Fruit fly (Drosophila melanogaster) whole organism, embryonic: ENCODE results near the gene CG14511.

Experiments
- ATbp ChIP-seq: fragments of 200-800 bp; sonication (Bioruptor generic); optimal IDR thresholded peaks from 2 replicates; lab custom pipeline; 2017; ENCODE audit warnings: missing biosample characterization, mild to moderate bottlenecking, missing genetic modification characterization, missing genetic modification reagents
- Adf1 ChIP-seq: fragments of 200-800 bp; sonication (Bioruptor generic); IDR thresholded peaks from 2 replicates; pipeline ENCODE4 v1.3.6; 2022; ENCODE audit warnings: missing biosample characterization, missing genetic modification characterization
- C15 ChIP-seq: fragments of 200-800 bp; sonication (Bioruptor generic); IDR thresholded peaks from 3 replicates; pipeline ENCODE4 v1.3.6; 2022; ENCODE audit warnings: missing biosample characterization, missing genetic modification characterization
- CG10209 ChIP-seq: fragments of 200-800 bp; sonication (Bioruptor generic); optimal IDR thresholded peaks from 3 replicates; lab custom pipeline; 2017; ENCODE audit warnings: missing biosample characterization, mild to moderate bottlenecking, missing genetic modification characterization, missing genetic modification reagents
- CG10321 ChIP-seq: fragments of 200-800 bp; sonication (Bioruptor generic); IDR thresholded peaks from 2 replicates; pipeline ENCODE4 v1.3.6; 2022; ENCODE audit warnings: missing biosample characterization, missing genetic modification characterization
- CG10959 ChIP-seq: fragments of 200-800 bp; sonication (Bioruptor generic); IDR thresholded peaks from 2 replicates; pipeline ENCODE4 v1.3.6; 2022; ENCODE audit warnings: missing biosample characterization, missing genetic modification characterization
- CG11723 ChIP-seq: fragments of 200-800 bp; sonication (Bioruptor generic); optimal IDR thresholded peaks from 2 replicates; lab custom pipeline; 2017; ENCODE audit warnings: missing biosample characterization, mild to moderate bottlenecking, missing genetic modification characterization
- CG12071 ChIP-seq: fragments of 200-800 bp; sonication (Bioruptor generic); optimal IDR thresholded peaks from 3 replicates; lab custom pipeline; 2018; ENCODE audit warnings: missing biosample characterization, mild to moderate bottlenecking, missing genetic modification characterization
- CG13894 ChIP-seq: fragments of 200-800 bp; sonication (Bioruptor generic); optimal IDR thresholded peaks from 3 replicates; lab custom pipeline; 2018; ENCODE audit warnings: missing biosample characterization, mild to moderate bottlenecking, missing genetic modification characterization, moderate library complexity
- CG14441 ChIP-seq: fragments of 200-800 bp; sonication (Bioruptor generic); IDR thresholded peaks from 2 replicates; pipeline ENCODE4 v1.3.6; 2022; ENCODE audit warnings: missing biosample characterization, missing genetic modification characterization
- CG17568 ChIP-seq: fragments of 200-800 bp; sonication (Bioruptor generic); optimal IDR thresholded peaks from 2 replicates; lab custom pipeline; 2018; ENCODE audit warnings: missing biosample characterization, mild to moderate bottlenecking, missing genetic modification characterization, moderate library complexity
- CG17802 ChIP-seq: fragments of 200-800 bp; sonication (Bioruptor generic); optimal IDR thresholded peaks from 2 replicates; lab custom pipeline; 2018; ENCODE audit warnings: missing biosample characterization, mild to moderate bottlenecking, missing genetic modification characterization, moderate library complexity
- CG2116 ChIP-seq: fragments of 200-800 bp; sonication (Bioruptor generic); optimal IDR thresholded peaks from 3 replicates; lab custom pipeline; 2018; ENCODE audit warnings: missing biosample characterization, mild to moderate bottlenecking, missing genetic modification characterization
- CG2875 ChIP-seq: fragments of 200-800 bp; sonication (Bioruptor generic); optimal IDR thresholded peaks from 2 replicates; lab custom pipeline; 2017; ENCODE audit warnings: missing biosample characterization, mild to moderate bottlenecking, missing genetic modification characterization, missing genetic modification reagents
- CG30403 ChIP-seq: fragments of 200-800 bp; sonication (Bioruptor generic); optimal IDR thresholded peaks from 3 replicates; lab custom pipeline; 2016; ENCODE audit warnings: missing biosample characterization, missing genetic modification characterization
- CG31224 ChIP-seq: fragments of 200-800 bp; sonication (Bioruptor generic); IDR thresholded peaks from 2 replicates; pipeline ENCODE4 v1.3.6; 2022; ENCODE audit warnings: missing biosample characterization, missing genetic modification characterization
- CG31365 ChIP-seq: fragments of 200-800 bp; sonication (Bioruptor generic); optimal IDR thresholded peaks from 2 replicates; lab custom pipeline; 2018; ENCODE audit warnings: missing biosample characterization, mild to moderate bottlenecking, missing genetic modification characterization
- CG32772 ChIP-seq: fragments of 200-800 bp; sonication (Bioruptor generic); IDR thresholded peaks from 2 replicates; pipeline ENCODE4 v1.3.6; 2022; ENCODE audit warnings: missing biosample characterization, missing genetic modification characterization
- CG34422 ChIP-seq: fragments of 200-800 bp; sonication (Bioruptor generic); IDR thresholded peaks from 3 replicates; pipeline ENCODE4 v1.3.6; 2022; ENCODE audit warnings: missing biosample characterization, missing genetic modification characterization
- CG5245 ChIP-seq: fragments of 200-800 bp; sonication (Bioruptor generic); optimal IDR thresholded peaks from 3 replicates; lab custom pipeline; 2016; ENCODE audit warnings: missing biosample characterization, missing genetic modification characterization
- CG6654 ChIP-seq: fragments of 200-800 bp; sonication (Bioruptor generic); optimal IDR thresholded peaks from 2 replicates; lab custom pipeline; 2017; ENCODE audit warnings: missing biosample characterization, mild to moderate bottlenecking, missing genetic modification characterization
- CG6765 ChIP-seq: fragments of 200-800 bp; sonication (Bioruptor generic); optimal IDR thresholded peaks from 3 replicates; lab custom pipeline; 2017; ENCODE audit warnings: missing biosample characterization, mild to moderate bottlenecking, missing genetic modification characterization
- CG7928 ChIP-seq: fragments of 200-800 bp; sonication (Bioruptor generic); optimal IDR thresholded peaks from 2 replicates; lab custom pipeline; 2017; ENCODE audit warnings: missing biosample characterization, mild to moderate bottlenecking, missing genetic modification characterization
- CG9437 ChIP-seq: fragments of 200-800 bp; sonication (Bioruptor generic); optimal IDR thresholded peaks from 2 replicates; lab custom pipeline; 2018; ENCODE audit warnings: missing biosample characterization, mild to moderate bottlenecking, missing genetic modification characterization
- Chrac-16 ChIP-seq: fragments of 200-800 bp; sonication (Bioruptor generic); optimal IDR thresholded peaks from 3 replicates; lab custom pipeline; 2016; ENCODE audit warnings: missing biosample characterization, missing genetic modification characterization
- Dip3 ChIP-seq: fragments of 200-800 bp; sonication (Bioruptor generic); optimal IDR thresholded peaks from 3 replicates; lab custom pipeline; 2016; ENCODE audit warnings: missing biosample characterization, missing genetic modification characterization
- E2f1 ChIP-seq: fragments of 200-800 bp; sonication (Bioruptor generic); IDR thresholded peaks from 2 replicates; pipeline ENCODE4 v1.3.6; 2022; ENCODE audit warnings: missing biosample characterization, missing genetic modification characterization
- Fer2 ChIP-seq: fragments of 200-800 bp; sonication (Bioruptor generic); optimal IDR thresholded peaks from 2 replicates; lab custom pipeline; 2018; ENCODE audit warnings: missing biosample characterization, mild to moderate bottlenecking, missing genetic modification characterization, moderate library complexity
- Lpt ChIP-seq: fragments of >200 bp; optimal IDR thresholded peaks from 2 replicates; lab custom pipeline; 2018; ENCODE audit warnings: missing biosample characterization, missing genetic modification characterization
- Meics ChIP-seq: fragments of 200-800 bp; sonication (Bioruptor generic); optimal IDR thresholded peaks from 2 replicates; lab custom pipeline; 2017; ENCODE audit warnings: missing biosample characterization, mild to moderate bottlenecking, missing genetic modification characterization
- Oli ChIP-seq: fragments of 200-800 bp; sonication (Bioruptor generic); optimal IDR thresholded peaks from 2 replicates; lab custom pipeline; 2018; ENCODE audit warnings: missing biosample characterization, mild to moderate bottlenecking, missing genetic modification characterization, moderate library complexity
- Side ChIP-seq: fragments of 200-800 bp; sonication (Bioruptor generic); optimal IDR thresholded peaks from 2 replicates; lab custom pipeline; 2016; ENCODE audit warnings: missing biosample characterization, missing genetic modification characterization
- Six4 ChIP-seq: fragments of 200-800 bp; sonication (Bioruptor generic); optimal IDR thresholded peaks from 2 replicates; lab custom pipeline; 2016; ENCODE audit warnings: missing biosample characterization, missing genetic modification characterization
- TFAM ChIP-seq: fragments of 200-800 bp; sonication (Bioruptor generic); optimal IDR thresholded peaks from 2 replicates; lab custom pipeline; 2017; ENCODE audit warnings: missing biosample characterization, missing genetic modification characterization, inconsistent platforms
- ash1 ChIP-seq: fragments of 200-800 bp; sonication (Bioruptor generic); optimal IDR thresholded peaks from 2 replicates; lab custom pipeline; 2018; ENCODE audit warnings: missing biosample characterization, mild to moderate bottlenecking, missing genetic modification characterization
- esg ChIP-seq: fragments of 200-800 bp; sonication (Bioruptor generic); conservative IDR thresholded peaks from 2 replicates; pipeline ENCODE4 v1.3.6; 2022; ENCODE audit warnings: missing biosample characterization, missing genetic modification characterization
- ftz-f1 ChIP-seq: fragments of 200-800 bp; sonication (Bioruptor generic); optimal IDR thresholded peaks from 2 replicates; lab custom pipeline; 2016; ENCODE audit warnings: missing biosample characterization, missing genetic modification characterization
- gem ChIP-seq: fragments of 200-800 bp; sonication (Bioruptor generic); optimal IDR thresholded peaks from 2 replicates; lab custom pipeline; 2019; ENCODE audit warnings: missing biosample characterization, mild to moderate bottlenecking, missing genetic modification characterization, moderate library complexity
- jing ChIP-seq: fragments of 200-800 bp; sonication (Bioruptor generic); optimal IDR thresholded peaks from 2 replicates; lab custom pipeline; 2018; ENCODE audit warnings: missing biosample characterization, mild to moderate bottlenecking, missing genetic modification characterization
- knrl ChIP-seq: fragments of 200-800 bp; sonication (Bioruptor generic); IDR thresholded peaks from 3 replicates; pipeline ENCODE4 v1.3.6; 2022; ENCODE audit warnings: missing biosample characterization, missing genetic modification characterization; ENCODE audit not compliant: partially characterized antibody
- lov ChIP-seq, 2 experiments: fragments of 200-800 bp in 1 of 2; fragments of >200 bp in 1 of 2; sonication (Bioruptor generic) in 1 of 2; IDR thresholded peaks in 1 of 2; optimal IDR thresholded peaks in 1 of 2; 2 replicates in 1 of 2; 3 replicates in 1 of 2; pipeline versions ENCODE4 v1.3.6 to Lab custom; 2017 to 2022; ENCODE audit warnings: missing biosample characterization in 1 of 2, missing genetic modification characterization in 1 of 2
- mld ChIP-seq: fragments of 200-800 bp; sonication (Bioruptor generic); IDR thresholded peaks from 3 replicates; pipeline ENCODE4 v1.3.6; 2022; ENCODE audit warnings: missing biosample characterization, missing genetic modification characterization; ENCODE audit not compliant: partially characterized antibody
- onecut ChIP-seq: fragments of 200-800 bp; sonication (Bioruptor generic); IDR thresholded peaks from 2 replicates; pipeline ENCODE4 v1.3.6; 2022; ENCODE audit warnings: missing biosample characterization, missing genetic modification characterization
- org-1 ChIP-seq: fragments of 200-800 bp; sonication (Bioruptor generic); optimal IDR thresholded peaks from 2 replicates; lab custom pipeline; 2017; ENCODE audit warnings: missing biosample characterization, missing genetic modification characterization
- ro ChIP-seq: fragments of 200-800 bp; sonication (Bioruptor generic); IDR thresholded peaks from 2 replicates; pipeline ENCODE4 v1.3.6; 2022; ENCODE audit warnings: missing biosample characterization, missing genetic modification characterization
- shn ChIP-seq: fragments of 200-800 bp; sonication (Bioruptor generic); optimal IDR thresholded peaks from 3 replicates; lab custom pipeline; 2016; ENCODE audit warnings: missing biosample characterization, missing genetic modification characterization
- sisA ChIP-seq: fragments of 200-800 bp; sonication (Bioruptor generic); IDR thresholded peaks from 2 replicates; pipeline ENCODE4 v1.3.6; 2022; ENCODE audit warnings: missing biosample characterization, missing genetic modification characterization
- so ChIP-seq: fragments of 200-800 bp; sonication (Bioruptor generic); IDR thresholded peaks from 3 replicates; pipeline ENCODE4 v1.3.6; 2022; ENCODE audit warnings: missing biosample characterization, missing genetic modification characterization
- sqz ChIP-seq: fragments of 200-800 bp; sonication (Bioruptor generic); optimal IDR thresholded peaks from 3 replicates; lab custom pipeline; 2018; ENCODE audit warnings: missing biosample characterization, mild to moderate bottlenecking, missing genetic modification characterization
- tna ChIP-seq: fragments of 200-800 bp; sonication (Bioruptor generic); IDR thresholded peaks from 2 replicates; pipeline ENCODE4 v1.3.6; 2022; ENCODE audit warnings: missing biosample characterization, missing genetic modification characterization; ENCODE audit not compliant: partially characterized antibody
- twi ChIP-seq: fragments of 200-800 bp; optimal IDR thresholded peaks from 2 replicates; lab custom pipeline; 2019; ENCODE audit warnings: missing biosample characterization, mild to moderate bottlenecking, missing genetic modification characterization, moderate library complexity

Gene CG14511

dm6 chr3R:29148072-29148471, 1.4 kb upstream of the CG14511 start, which contains the start of the genes CG11882 and Pglym78 (continued):
- peak; percentile 22 for TF ChIP-seq Side
- TF ChIP-seq TFAM, result no peak
- TF ChIP-seq CG11723 (GFP tag; lab: Kevin White, UChicago), result no peak
- peak; percentile 37; the same call in 1 of the 2 replicates for TF ChIP-seq tna (GFP tag; lab: Robert Waterston, UW)
- peak; percentile 31; the same call in 1 of the 2 replicates for TF ChIP-seq onecut
- no peak for TF ChIP-seq CG17568 (GFP tag; lab: Kevin White, UChicago)
- no peak for TF ChIP-seq CG6765
- no peak for TF ChIP-seq ash1
- no peak for TF ChIP-seq CG14441
- no peak for TF ChIP-seq CG9437 (GFP tag; lab: Kevin White, UChicago)
- TF ChIP-seq knrl (GFP tag; lab: Robert Waterston, UW), result peak; percentile 48; the same call in 1 of the 3 replicates
- no peak for TF ChIP-seq mld (GFP tag; lab: Robert Waterston, UW)
- TF ChIP-seq Adf1, result peak; percentile 65; the same call in 1 of the 2 replicates
- peak; percentile 56 for TF ChIP-seq sisA (GFP tag; lab: Robert Waterston, UW)
- TF ChIP-seq lov (optimal IDR thresholded peaks at IDR 0.05; lab: Kevin White, UChicago), result no peak
- no peak for TF ChIP-seq lov (GFP tag; IDR thresholded peaks at IDR 0.05; lab: Robert Waterston, UW)
- TF ChIP-seq CG12071, result no peak
- TF ChIP-seq jing (GFP tag; lab: Kevin White, UChicago), result no peak
- no peak for TF ChIP-seq CG6654 (GFP tag; lab: Kevin White, UChicago)
- TF ChIP-seq Meics (GFP tag; lab: Kevin White, UChicago), result peak; percentile 6
- TF ChIP-seq CG34422 (GFP tag; lab: Robert Waterston, UW), result peak; percentile 69; the same call in 1 of the 3 replicates
- TF ChIP-seq so (GFP tag; lab: Robert Waterston, UW), result peak; percentile 15; the same call in 1 of the 3 replicates
- TF ChIP-seq Fer2 (tag; lab: Kevin White, UChicago), result no peak
- TF ChIP-seq CG7928 (GFP tag; lab: Kevin White, UChicago), result peak; percentile 17
- TF ChIP-seq esg (GFP tag; lab: Robert Waterston, UW), result no peak
- no peak for TF ChIP-seq CG10209 (GFP tag; lab: Kevin White, UChicago)
- peak; percentile 100 for TF ChIP-seq ftz-f1 (GFP tag; lab: Kevin White, UChicago)
- TF ChIP-seq org-1 (GFP tag; lab: Kevin White, UChicago), result no peak
- no peak for TF ChIP-seq gem (tag; lab: Kevin White, UChicago)
- TF ChIP-seq CG17802 (tag; lab: Kevin White, UChicago), result no peak
- peak; percentile 16 for TF ChIP-seq shn (GFP tag; lab: Kevin White, UChicago)
- TF ChIP-seq CG31224 (GFP tag; lab: Robert Waterston, UW), result no peak
- no peak for TF ChIP-seq CG5245 (GFP tag; lab: Kevin White, UChicago)
- TF ChIP-seq CG10321, result no peak
- no peak for TF ChIP-seq C15 (GFP tag; lab: Robert Waterston, UW)
- peak; percentile 17 for TF ChIP-seq Six4 (GFP tag; lab: Kevin White, UChicago)
- TF ChIP-seq twi (tag; lab: Kevin White, UChicago), result peak; percentile 28
- no peak for TF ChIP-seq CG32772 (GFP tag; lab: Robert Waterston, UW)
- peak; percentile 5 for TF ChIP-seq Dip3 (GFP tag; lab: Kevin White, UChicago)
- no peak for TF ChIP-seq CG10959 (GFP tag; lab: Robert Waterston, UW)
- no peak for TF ChIP-seq CG31365 (tag; lab: Kevin White, UChicago)
- no peak for TF ChIP-seq sqz
- no peak for TF ChIP-seq Lpt (GFP tag; lab: Kevin White, UChicago)
- TF ChIP-seq CG13894 (tag; lab: Kevin White, UChicago), result peak; percentile 74
- peak; percentile 36 for TF ChIP-seq Chrac-16 (GFP tag; lab: Kevin White, UChicago)
- no peak for TF ChIP-seq CG2875 (GFP tag; lab: Kevin White, UChicago)
- TF ChIP-seq E2f1 (GFP tag; lab: Robert Waterston, UW), result peak; percentile 49
- TF ChIP-seq ro (GFP tag; lab: Robert Waterston, UW), result no peak
- TF ChIP-seq CG2116, result peak; percentile 74
- no peak for TF ChIP-seq ATbp
- no peak for TF ChIP-seq Oli (tag; lab: Kevin White, UChicago)
- peak; percentile 50 for TF ChIP-seq CG30403 (GFP tag; lab: Kevin White, UChicago)
